Worm (Caenorhabditis elegans): ENCODE results near the gene C14C6.8.

ce11 chrV:556055-556454 lies 3.1 kb upstream of the C14C6.8 start, which contains the start of gene srx-8:
- TF ChIP-seq unc-62 (GFP tag; optimal IDR thresholded peaks at IDR 0.05) (no peak), nhr-11 (tag; optimal IDR thresholded peaks at IDR 0.05) (no peak), ztf-4 (tag; optimal IDR thresholded peaks at IDR 0.05) (no peak), skn-1 (tag; optimal IDR thresholded peaks at IDR 0.05) (no peak), dpl-1 (GFP tag; optimal IDR thresholded peaks at IDR 0.05) (no peak), pax-3 (tag; optimal IDR thresholded peaks at IDR 0.05) (no peak), snu-23 (GFP tag; optimal IDR thresholded peaks at IDR 0.05) (no peak), rnt-1 (tag; optimal IDR thresholded peaks at IDR 0.05) (no peak), egl-27 (tag; optimal IDR thresholded peaks at IDR 0.05) (no peak), tlp-1 (tag; optimal IDR thresholded peaks at IDR 0.05) (no peak), ama-1 (optimal IDR thresholded peaks at IDR 0.05) (no peak)

All from whole organism, L1 larva.